Fruit fly (Drosophila melanogaster): Measurements from ENCODE around the gene CG18745.

The CG18745 gene

DNA sequence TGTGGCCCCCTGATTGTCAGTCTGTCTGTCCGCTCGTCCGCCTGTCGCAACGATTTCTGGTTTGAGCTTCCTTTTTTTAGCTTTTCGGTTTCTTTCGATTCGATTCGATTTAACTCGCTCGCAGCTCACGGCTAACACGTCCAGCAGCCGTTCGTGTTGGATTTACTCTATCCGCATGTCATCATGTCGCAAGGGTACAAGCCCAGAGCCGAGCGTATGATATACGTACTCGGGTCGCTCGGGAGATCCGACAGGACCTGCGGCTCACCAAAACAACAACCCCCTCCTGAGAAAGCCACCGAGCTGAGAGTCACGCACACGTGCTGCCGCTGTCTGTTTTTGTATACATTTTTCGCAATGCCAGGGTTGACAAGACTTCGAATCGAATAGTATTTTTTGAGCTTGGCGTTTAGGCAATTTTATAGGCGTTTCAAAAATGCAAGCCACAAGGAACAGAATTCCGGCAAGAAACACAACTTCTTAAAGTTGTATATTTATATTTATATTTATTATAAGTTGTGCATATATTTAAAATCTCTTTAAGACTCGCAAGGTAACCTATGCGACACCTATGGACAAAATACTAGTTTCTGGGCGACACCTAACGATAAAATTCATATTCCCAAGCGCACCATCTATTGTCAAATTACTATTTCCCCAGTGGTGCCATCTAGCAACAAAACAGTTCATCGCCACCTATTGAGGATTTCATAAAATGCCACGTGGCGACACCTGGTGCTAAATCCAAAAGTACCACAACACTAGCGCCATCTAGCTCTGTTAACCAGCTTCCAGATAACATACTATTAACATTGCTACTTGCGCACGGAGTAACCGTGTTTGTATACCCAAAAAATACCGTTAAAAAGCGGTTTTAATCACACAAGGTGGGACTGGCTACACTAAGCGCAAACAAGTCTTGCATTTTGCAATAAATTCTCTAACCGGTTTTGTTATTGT, 24.0 kb upstream of the CG18745 start, which contains the start of the genes CG2993 and sgll (continued):
- TF ChIP-seq repo (GFP tag; optimal IDR thresholded peaks at IDR 0.05) (peak; percentile 85), jigr1 (GFP tag; IDR thresholded peaks at IDR 0.05) (peak; percentile 76; the same call in 2 of the 3 replicates), CG18599 (GFP tag; optimal IDR thresholded peaks at IDR 0.05) (peak; percentile 80), CG12769 (tag; optimal IDR thresholded peaks at IDR 0.05) (peak; percentile 89), so (GFP tag; IDR thresholded peaks at IDR 0.05) (peak; percentile 57; the same call in 2 of the 3 replicates), peb (GFP tag; IDR thresholded peaks at IDR 0.05) (peak; percentile 85), dysf (GFP tag; IDR thresholded peaks at IDR 0.05) (peak; percentile 93), Mrtf (GFP tag; IDR thresholded peaks at IDR 0.05) (peak; percentile 96), bowl (GFP tag; IDR thresholded peaks at IDR 0.05) (peak; percentile 11; the same call in 1 of the 2 replicates), Abd-B (GFP tag; optimal IDR thresholded peaks at IDR 0.05) (peak; percentile 79), CG5245 (GFP tag; optimal IDR thresholded peaks at IDR 0.05) (peak; percentile 98), sug (tag; optimal IDR thresholded peaks at IDR 0.05) (peak; percentile 88), lilli (GFP tag; optimal IDR thresholded peaks at IDR 0.05) (peak; percentile 93), sim (GFP tag; IDR thresholded peaks at IDR 0.05) (peak; percentile 44; the same call in 1 of the 2 replicates), Scr (GFP tag; IDR thresholded peaks at IDR 0.05; ENCODE audit: partially characterized antibody) (no peak), HLH54F (GFP tag; optimal IDR thresholded peaks at IDR 0.05) (peak; percentile 91), fd64A (GFP tag; optimal IDR thresholded peaks at IDR 0.05) (no peak), CG7271 (tag; optimal IDR thresholded peaks at IDR 0.05) (peak; percentile 74), rib (GFP tag; IDR thresholded peaks at IDR 0.05) (no peak; the same call in 1 of the 2 replicates), CG31388 (GFP tag; optimal IDR thresholded peaks at IDR 0.05) (peak; percentile 92), ind (GFP tag; optimal IDR thresholded peaks at IDR 0.05) (peak; percentile 95), CG10959 (GFP tag; IDR thresholded peaks at IDR 0.05) (peak; percentile 96), sens (GFP tag) (peak; percentile 95), CG11723 (GFP tag; optimal IDR thresholded peaks at IDR 0.05) (peak; percentile 44), CG8924 (tag; optimal IDR thresholded peaks at IDR 0.05) (no peak), Side (GFP tag; optimal IDR thresholded peaks at IDR 0.05) (peak; percentile 93), Sox100B (GFP tag; optimal IDR thresholded peaks at IDR 0.05) (peak; percentile 60), CG9215 (GFP tag; IDR thresholded peaks at IDR 0.05) (peak; percentile 86), CG8281 (tag; optimal IDR thresholded peaks at IDR 0.05) (peak; percentile 42), grn (GFP tag; optimal IDR thresholded peaks at IDR 0.05) (peak; percentile 16), Ravus (GFP tag; IDR thresholded peaks at IDR 0.05) (peak; percentile 74), CG34224 (GFP tag; IDR thresholded peaks at IDR 0.05; ENCODE audit: partially characterized antibody) (no peak), CG1233 (GFP tag; optimal IDR thresholded peaks at IDR 0.05) (peak; percentile 90), h (optimal IDR thresholded peaks at IDR 0.05) (no peak), sisA (GFP tag; IDR thresholded peaks at IDR 0.05) (peak; percentile 96), CG7963 (GFP tag; IDR thresholded peaks at IDR 0.05; ENCODE audit: partially characterized antibody) (no peak), CG3407 (GFP tag; optimal IDR thresholded peaks at IDR 0.05) (peak; percentile 78), CG1603 (tag; optimal IDR thresholded peaks at IDR 0.05) (peak; percentile 95), YL-1 (GFP tag; optimal IDR thresholded peaks at IDR 0.05) (no peak), gce (GFP tag; IDR thresholded peaks at IDR 0.05) (peak; percentile 81)

DNA sequence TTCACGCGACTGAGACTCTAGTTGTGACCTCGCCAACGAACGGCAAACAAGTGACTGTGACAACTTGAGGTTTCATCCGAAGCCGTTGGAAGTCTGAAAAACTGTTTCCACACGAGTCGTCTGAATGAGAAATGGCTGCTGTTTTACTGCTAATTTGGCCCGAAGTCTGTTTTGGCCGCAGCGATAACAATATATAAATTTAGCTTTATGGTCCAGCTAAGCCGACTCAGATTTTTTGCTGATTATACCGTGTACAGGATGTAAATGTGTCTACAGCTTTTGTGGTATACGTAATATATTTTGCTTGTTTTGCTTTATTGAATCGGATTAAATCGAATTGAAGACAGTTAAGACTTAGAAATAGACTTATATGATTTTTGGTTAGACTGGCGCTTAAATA, 18.4 kb upstream of the CG18745 start, which contains the start of gene CG18268:
CG18268 (minus strand) TSS at position 101 of the 400 bp plus-strand sequence.
- TF ChIP-seq sug (tag; optimal IDR thresholded peaks at IDR 0.05) (no peak), ewg (GFP tag; optimal IDR thresholded peaks at IDR 0.05) (no peak), CG17568 (GFP tag; optimal IDR thresholded peaks at IDR 0.05) (no peak), MTF-1 (GFP tag; optimal IDR thresholded peaks at IDR 0.05; ENCODE audit: borderline replicate concordance) (no peak), Spps (tag; optimal IDR thresholded peaks at IDR 0.05) (no peak), CG2889 (GFP tag; IDR thresholded peaks at IDR 0.05) (no peak), CG17829 (tag; optimal IDR thresholded peaks at IDR 0.05) (no peak), CG30431 (GFP tag; optimal IDR thresholded peaks at IDR 0.05) (no peak), CG32532 (GFP tag; IDR thresholded peaks at IDR 0.05) (no peak), CG4328 (GFP tag; optimal IDR thresholded peaks at IDR 0.05) (no peak), kay (GFP tag; optimal IDR thresholded peaks at IDR 0.05) (no peak), fd96Cb (tag; optimal IDR thresholded peaks at IDR 0.05) (no peak), Camta (GFP tag; optimal IDR thresholded peaks at IDR 0.05) (no peak)
